Worm (Caenorhabditis elegans): ENCODE results near the gene F10D2.8.
A peak's percentile ranks its signal among the peaks of the same experiment; 100 is the strongest.

Gene F10D2.8

ce11 chrV:7142661-7143060 lies 7.9 kb downstream of the F10D2.8 start (continued):
- TF ChIP-seq hrde-1 (tag; optimal IDR thresholded peaks at IDR 0.05; ENCODE audit: borderline replicate concordance): peak; percentile 9
- no peak for TF ChIP-seq athp-1 (tag; optimal IDR thresholded peaks at IDR 0.05)
- TF ChIP-seq ztf-3 (GFP tag; optimal IDR thresholded peaks at IDR 0.05): no peak
- no peak for TF ChIP-seq gei-17 (GFP tag; optimal IDR thresholded peaks at IDR 0.05)
- TF ChIP-seq dpff-1 (tag; optimal IDR thresholded peaks at IDR 0.05): no peak
- peak; percentile 95 for TF ChIP-seq snpc-1.1 (tag; optimal IDR thresholded peaks at IDR 0.05; ENCODE audit: insufficient read depth)
- no peak for TF ChIP-seq F23B12.7 (tag; optimal IDR thresholded peaks at IDR 0.05; ENCODE audit: insufficient read depth)
- no peak for TF ChIP-seq ztf-26 (tag; optimal IDR thresholded peaks at IDR 0.05)
- no peak for TF ChIP-seq pha-4 (tag; optimal IDR thresholded peaks at IDR 0.05)
- TF ChIP-seq hlh-12 (tag; optimal IDR thresholded peaks at IDR 0.05): no peak
- TF ChIP-seq lin-26 (GFP tag; IDR thresholded peaks at IDR 0.05): peak; percentile 75
- 0 out of 2 replicates have a peak, but pooled peaks have one; percentile 27 for TF ChIP-seq cebp-2 (GFP tag; IDR thresholded peaks at IDR 0.05)
- no peak for TF ChIP-seq die-1 (tag; optimal IDR thresholded peaks at IDR 0.05)
- TF ChIP-seq egl-18 (GFP tag; IDR thresholded peaks at IDR 0.05): no peak
- TF ChIP-seq let-607 (tag; optimal IDR thresholded peaks at IDR 0.05): no peak
- 0 out of 2 replicates have a peak, but pooled peaks have one; percentile 29 for TF ChIP-seq attf-3 (GFP tag; conservative IDR thresholded peaks at IDR 0.05)
- TF ChIP-seq ccch-3 (GFP tag; optimal IDR thresholded peaks at IDR 0.05): no peak
- no peak for TF ChIP-seq sdz-38 (tag; optimal IDR thresholded peaks at IDR 0.05)
- peak; percentile 5 for TF ChIP-seq unc-130 (GFP tag; optimal IDR thresholded peaks at IDR 0.05)
- TF ChIP-seq B0336.3 (GFP tag; IDR thresholded peaks at IDR 0.05): no peak
- 0 out of 2 replicates have a peak, but pooled peaks have one; percentile 29 for TF ChIP-seq ceh-100 (GFP tag; IDR thresholded peaks at IDR 0.05)
- TF ChIP-seq nfyb-1 (GFP tag; IDR thresholded peaks at IDR 0.05): peak; percentile 89
- TF ChIP-seq efl-1 (GFP tag; optimal IDR thresholded peaks at IDR 0.05): no peak
- TF ChIP-seq aptf-2 (GFP tag; conservative IDR thresholded peaks at IDR 0.05): no peak
- no peak for TF ChIP-seq chd-7 (tag; optimal IDR thresholded peaks at IDR 0.05)
- 0 out of 2 replicates have a peak, but pooled peaks have one; percentile 29 for TF ChIP-seq Y95B8A.8 (GFP tag; IDR thresholded peaks at IDR 0.05)
- no peak for TF ChIP-seq B0035.1 (tag; optimal IDR thresholded peaks at IDR 0.05)
- TF ChIP-seq F22D6.2 (tag; optimal IDR thresholded peaks at IDR 0.05): no peak
- no peak for TF ChIP-seq ztf-18 (tag; optimal IDR thresholded peaks at IDR 0.05)
- TF ChIP-seq ceh-79 (tag; optimal IDR thresholded peaks at IDR 0.05): no peak
- peak; percentile 82 for TF ChIP-seq attf-6 (GFP tag; IDR thresholded peaks at IDR 0.05)
- no peak for TF ChIP-seq bed-1 (GFP tag; IDR thresholded peaks at IDR 0.05)
- TF ChIP-seq unc-62 (GFP tag; optimal IDR thresholded peaks at IDR 0.05): no peak
- TF ChIP-seq snpc-1.3 (tag; optimal IDR thresholded peaks at IDR 0.05; ENCODE audit: insufficient read depth): no peak
- TF ChIP-seq nhr-80 (tag; optimal IDR thresholded peaks at IDR 0.05): peak; percentile 14
- TF ChIP-seq mes-4 (tag; optimal IDR thresholded peaks at IDR 0.05): no peak
- no peak for TF ChIP-seq let-526 (GFP tag; IDR thresholded peaks at IDR 0.05)
- TF ChIP-seq bed-2 (GFP tag; IDR thresholded peaks at IDR 0.05): no peak
- no peak for TF ChIP-seq F10E7.11 (tag; optimal IDR thresholded peaks at IDR 0.05)
- TF ChIP-seq lag-1 (GFP tag; IDR thresholded peaks at IDR 0.05): no peak
- TF ChIP-seq T26A5.8 (tag; optimal IDR thresholded peaks at IDR 0.05): no peak
- TF ChIP-seq snpc-3.4 (tag; optimal IDR thresholded peaks at IDR 0.05): peak; percentile 76
- TF ChIP-seq C06A6.2 (GFP tag; conservative IDR thresholded peaks at IDR 0.05): no peak
- TF ChIP-seq tbp1 (GFP tag; optimal IDR thresholded peaks at IDR 0.05): peak; percentile 76
- TF ChIP-seq fkh-3 (tag; optimal IDR thresholded peaks at IDR 0.05): peak; percentile 26
- no peak for TF ChIP-seq mcd-1 (GFP tag; IDR thresholded peaks at IDR 0.05)
- no peak for TF ChIP-seq ets-4 (GFP tag; optimal IDR thresholded peaks at IDR 0.05)
- TF ChIP-seq madf-8 (GFP tag; conservative IDR thresholded peaks at IDR 0.05): peak; percentile 52
- no peak for TF ChIP-seq aptf-3 (GFP tag; IDR thresholded peaks at IDR 0.05)

Measured in whole organism, young adult.